Worm (Caenorhabditis elegans): ENCODE measurements around the gene scl-2.

ce11 chrIV:13068451-13068850 is 10.9 kb downstream of the scl-2 start, which contains the start of gene scl-6:
- TF ChIP-seq elt-3 (tag; optimal IDR thresholded peaks at IDR 0.05) (no peak), unc-62 (GFP tag; optimal IDR thresholded peaks at IDR 0.05) (no peak), tbx-2 (tag; optimal IDR thresholded peaks at IDR 0.05) (no peak), ztf-4 (tag; optimal IDR thresholded peaks at IDR 0.05) (no peak), nhr-28 (tag; optimal IDR thresholded peaks at IDR 0.05) (no peak), fos-1 (tag; optimal IDR thresholded peaks at IDR 0.05) (no peak), daf-12 (tag; optimal IDR thresholded peaks at IDR 0.05) (no peak), nhr-11 (tag; optimal IDR thresholded peaks at IDR 0.05) (no peak), nhr-76 (tag; optimal IDR thresholded peaks at IDR 0.05) (no peak), zag-1 (tag; optimal IDR thresholded peaks at IDR 0.05) (no peak), lin-15B (tag; optimal IDR thresholded peaks at IDR 0.05) (no peak), skn-1 (tag; optimal IDR thresholded peaks at IDR 0.05) (no peak), nhr-25 (tag; optimal IDR thresholded peaks at IDR 0.05) (no peak), elt-2 (tag; optimal IDR thresholded peaks at IDR 0.05) (no peak)

All from whole organism, L3 larva.